Fruit fly (Drosophila melanogaster) whole organism, adult: ENCODE results near the gene CG13005.
A peak's percentile ranks its signal among the peaks of the same experiment; 100 is the strongest.

Experiments used
- CG11617 ChIP-seq: fragments of 200-800 bp; sonication (Bioruptor generic); optimal IDR thresholded peaks from 2 replicates; lab custom pipeline; 2017; ENCODE audit warnings: mild to moderate bottlenecking, missing biosample characterization, missing genetic modification reagents, missing genetic modification characterization
- CG12768 ChIP-seq: fragments of 200-800 bp; sonication (Bioruptor generic); optimal IDR thresholded peaks from 2 replicates; lab custom pipeline; 2017; ENCODE audit warnings: missing biosample characterization, missing genetic modification characterization, mild to moderate bottlenecking, moderate library complexity, missing genetic modification reagents
- CG14711 ChIP-seq: fragments of 200-800 bp; sonication (Bioruptor generic); optimal IDR thresholded peaks from 2 replicates; lab custom pipeline; 2018; ENCODE audit warnings: missing biosample characterization, mild to moderate bottlenecking, missing genetic modification characterization, moderate library complexity
- CG1620 ChIP-seq: fragments of 200-800 bp; sonication (Bioruptor generic); optimal IDR thresholded peaks from 2 replicates; lab custom pipeline; 2016; ENCODE audit warnings: missing biosample characterization, missing genetic modification characterization
- CG33017 ChIP-seq: fragments of 200-800 bp; sonication (Bioruptor generic); optimal IDR thresholded peaks from 2 replicates; lab custom pipeline; 2018; ENCODE audit warnings: missing biosample characterization, mild to moderate bottlenecking, missing genetic modification characterization, moderate library complexity
- CG5204 ChIP-seq: fragments of 200-800 bp; sonication (Bioruptor generic); optimal IDR thresholded peaks from 2 replicates; lab custom pipeline; 2016; ENCODE audit warnings: missing biosample characterization, missing genetic modification characterization
- CG7045 ChIP-seq: fragments of 200-800 bp; sonication (Bioruptor generic); optimal IDR thresholded peaks from 2 replicates; lab custom pipeline; 2017; ENCODE audit warnings: missing biosample characterization, mild to moderate bottlenecking, missing genetic modification characterization
- CG7101 ChIP-seq: fragments of 200-800 bp; sonication (Bioruptor generic); optimal IDR thresholded peaks from 2 replicates; lab custom pipeline; 2018; ENCODE audit warnings: missing biosample characterization, mild to moderate bottlenecking, missing genetic modification characterization, moderate library complexity
- Clk ChIP-seq: fragments of 200-800 bp; sonication (Bioruptor generic); optimal IDR thresholded peaks from 2 replicates; lab custom pipeline; 2017; ENCODE audit warnings: missing biosample characterization, missing genetic modification characterization
- Crg-1 ChIP-seq: fragments of 200-800 bp; sonication (Bioruptor generic); optimal IDR thresholded peaks from 2 replicates; lab custom pipeline; 2016; ENCODE audit warnings: missing biosample characterization, missing genetic modification characterization
- Hr96 ChIP-seq: fragments of 200-800 bp; sonication (Bioruptor generic); optimal IDR thresholded peaks from 2 replicates; lab custom pipeline; 2016; ENCODE audit warnings: missing biosample characterization, missing genetic modification characterization
- Mnt ChIP-seq: fragments of 200-800 bp; sonication (Bioruptor generic); optimal IDR thresholded peaks from 2 replicates; lab custom pipeline; 2016; ENCODE audit warnings: missing biosample characterization, mild to moderate bottlenecking, missing genetic modification characterization
- bab1 ChIP-seq: fragments of 200-800 bp; sonication (Bioruptor generic); optimal IDR thresholded peaks from 3 replicates; lab custom pipeline; 2019; ENCODE audit warnings: missing biosample characterization, mild to moderate bottlenecking, missing genetic modification characterization, moderate library complexity
- cic ChIP-seq: fragments of 200-800 bp; sonication (Bioruptor generic); optimal IDR thresholded peaks from 2 replicates; lab custom pipeline; 2017; ENCODE audit warnings: missing biosample characterization, mild to moderate bottlenecking, missing genetic modification characterization, moderate library complexity
- cnc ChIP-seq, 2 experiments: fragments of >200 bp; optimal IDR thresholded peaks; 2 replicates each; lab custom pipeline; 2017
- kay ChIP-seq: fragments of 200-800 bp; sonication (Bioruptor generic); peaks from one replicate; lab custom pipeline; 2016; ENCODE audit warnings: missing biosample characterization, missing genetic modification characterization, borderline replicate concordance
- ovo ChIP-seq: fragments of 200-800 bp; sonication (Bioruptor generic); optimal IDR thresholded peaks from 2 replicates; lab custom pipeline; 2016; ENCODE audit warnings: missing biosample characterization, missing genetic modification characterization
- pad ChIP-seq: fragments of 200-800 bp; sonication (Bioruptor generic); optimal IDR thresholded peaks from 3 replicates; lab custom pipeline; 2017; ENCODE audit warnings: missing biosample characterization, missing genetic modification characterization, mild to moderate bottlenecking, moderate library complexity, missing genetic modification reagents
- tj ChIP-seq: fragments of 200-800 bp; sonication (Bioruptor generic); optimal IDR thresholded peaks from 3 replicates; lab custom pipeline; 2017; ENCODE audit warnings: missing biosample characterization, mild to moderate bottlenecking, missing genetic modification characterization, moderate library complexity
- toe ChIP-seq: fragments of 200-800 bp; sonication (Bioruptor generic); optimal IDR thresholded peaks from 2 replicates; lab custom pipeline; 2016; ENCODE audit warnings: missing biosample characterization, missing genetic modification characterization

The CG13005 gene

DNA sequence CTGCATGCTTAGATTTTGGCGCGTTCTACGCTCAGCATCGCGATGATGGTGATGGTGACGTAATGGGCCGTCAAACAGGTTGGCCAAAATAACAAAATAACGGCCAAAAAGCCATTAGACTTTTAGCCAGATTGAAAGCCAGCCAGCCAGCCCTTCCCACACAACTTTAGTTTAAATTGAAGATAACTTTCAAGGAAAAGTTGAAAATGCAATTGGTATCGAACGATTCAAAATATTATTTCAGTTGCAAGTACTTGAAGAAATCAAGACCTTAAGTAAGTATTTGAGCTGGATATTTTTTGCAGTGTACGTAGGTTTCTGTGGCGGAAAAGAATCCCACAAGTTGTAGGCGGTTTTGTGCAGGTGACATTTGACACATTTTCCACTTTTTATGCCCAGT lies 22.4 kb upstream of the CG13005 start:
- no peak for TF ChIP-seq CG12768 (GFP tag; lab: Kevin White, UChicago)
- no peak for TF ChIP-seq kay (GFP tag; lab: Kevin White, UChicago)
- TF ChIP-seq cnc (optimal IDR thresholded peaks at IDR 0.05; lab: Kevin White, UChicago), result no peak
- TF ChIP-seq pad (GFP tag; lab: Kevin White, UChicago), result no peak
- TF ChIP-seq CG5204 (GFP tag; lab: Kevin White, UChicago), result no peak

DNA sequence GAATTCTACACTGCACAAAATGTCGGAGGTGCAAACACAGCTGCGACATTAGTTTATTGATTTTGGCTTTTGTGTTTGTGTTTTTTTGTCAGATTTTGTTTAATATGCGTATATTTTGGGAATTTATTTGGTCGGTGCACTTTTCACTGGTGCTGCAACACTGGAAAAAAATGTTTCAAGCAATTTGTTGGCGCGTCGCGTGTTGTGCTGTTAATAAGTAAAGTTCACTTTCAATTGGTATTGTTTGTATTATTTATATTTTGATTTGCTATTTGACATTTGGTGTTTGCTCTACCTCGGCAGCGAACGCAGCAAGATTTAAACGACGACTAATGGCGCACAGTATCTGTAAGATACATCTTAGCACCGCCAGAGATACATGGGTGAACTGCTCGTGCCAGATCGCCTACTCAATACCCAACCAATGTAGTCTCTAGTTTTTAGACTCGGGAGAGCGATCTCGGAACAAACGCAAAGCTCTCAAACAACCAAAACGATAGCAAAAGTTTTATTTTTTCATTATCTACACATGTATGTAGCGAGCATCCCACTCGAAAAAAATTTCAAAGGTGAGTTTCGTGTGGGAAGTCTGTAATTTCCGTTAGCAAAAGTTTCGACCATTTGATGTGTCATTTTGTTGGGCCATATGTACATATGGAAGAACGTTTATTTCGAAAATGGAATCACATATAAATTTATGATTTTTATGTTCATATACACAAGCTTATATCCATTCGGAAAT lies 21.1 kb upstream of the CG13005 start:
- TF ChIP-seq Mnt (GFP tag; lab: Kevin White, UChicago) (peak; percentile 10), Clk (no peak), CG14711 (tag; lab: Kevin White, UChicago) (peak; percentile 13), CG33017 (no peak), bab1 (GFP tag; lab: Kevin White, UChicago) (no peak), CG1620 (GFP tag; lab: Kevin White, UChicago) (no peak), toe (GFP tag; lab: Kevin White, UChicago) (no peak), cic (no peak), CG11617 (peak; percentile 28), Hr96 (GFP tag; lab: Kevin White, UChicago) (no peak)

DNA sequence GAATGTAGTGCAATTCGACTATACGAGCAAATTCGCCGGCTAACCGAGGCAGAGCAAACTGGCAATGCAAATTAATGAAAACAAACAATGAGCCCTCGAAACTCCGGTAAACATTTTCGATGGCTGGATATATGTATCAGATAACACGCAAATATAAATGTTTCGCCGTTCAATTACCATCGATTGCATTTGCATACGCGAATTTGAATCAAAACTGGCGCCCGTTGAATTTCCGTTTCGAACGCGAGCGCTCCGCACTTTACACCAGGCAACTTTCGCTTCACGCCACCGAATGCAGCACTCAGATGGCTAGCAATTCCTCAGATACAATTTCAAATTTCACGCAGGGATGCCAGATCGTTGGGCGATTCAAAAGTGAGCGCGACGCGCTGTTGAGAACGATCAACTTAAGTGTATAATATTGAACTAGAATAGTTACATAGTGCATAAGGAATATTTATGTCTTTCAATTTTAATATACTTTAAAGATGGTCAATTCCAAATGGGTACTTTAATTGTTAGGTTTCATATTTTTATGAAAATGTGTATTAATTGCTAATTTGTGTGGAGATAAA lies 20.2 kb upstream of the CG13005 start, which contains the start of gene if:
TSS of gene if (minus strand) at position 294 of the 575 bp plus-strand sequence.
- TF ChIP-seq Mnt (GFP tag; lab: Kevin White, UChicago) (no peak), toe (GFP tag; lab: Kevin White, UChicago) (no peak), cic (no peak), CG7045 (no peak), bab1 (GFP tag; lab: Kevin White, UChicago) (no peak), tj (no peak), CG12768 (GFP tag; lab: Kevin White, UChicago) (no peak), CG33017 (no peak), kay (GFP tag; lab: Kevin White, UChicago) (no peak), cnc (optimal IDR thresholded peaks at IDR 0.05; lab: Kevin White, UChicago) (no peak)

DNA sequence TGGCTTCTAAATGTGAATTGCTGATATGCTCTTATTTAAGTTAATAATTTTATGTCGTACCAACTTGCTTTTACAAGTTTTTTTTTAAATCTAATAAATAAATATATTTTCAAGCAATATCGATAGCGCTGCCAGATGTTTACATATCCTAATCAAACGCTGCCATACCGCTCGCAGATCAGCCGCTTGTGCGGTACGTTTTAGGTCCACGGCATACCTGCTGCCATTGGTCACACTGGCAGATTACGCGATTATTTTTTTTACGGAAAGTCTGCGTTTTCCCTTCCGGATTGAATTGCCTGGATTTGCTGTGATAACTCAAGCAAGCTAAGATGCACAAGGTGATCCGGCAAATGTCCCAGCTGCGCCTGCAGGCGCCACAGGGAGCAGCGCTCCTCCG lies 19.7 kb upstream of the CG13005 start, which contains the start of gene mRpL22:
TSS of gene mRpL22 (plus strand) at position 191 of the 400 bp plus-strand sequence.
- no peak for TF ChIP-seq kay (GFP tag; lab: Kevin White, UChicago)
- peak; percentile 51 for TF ChIP-seq bab1 (GFP tag; lab: Kevin White, UChicago)
- TF ChIP-seq CG7045, result no peak
- no peak for TF ChIP-seq Hr96 (GFP tag; lab: Kevin White, UChicago)

DNA sequence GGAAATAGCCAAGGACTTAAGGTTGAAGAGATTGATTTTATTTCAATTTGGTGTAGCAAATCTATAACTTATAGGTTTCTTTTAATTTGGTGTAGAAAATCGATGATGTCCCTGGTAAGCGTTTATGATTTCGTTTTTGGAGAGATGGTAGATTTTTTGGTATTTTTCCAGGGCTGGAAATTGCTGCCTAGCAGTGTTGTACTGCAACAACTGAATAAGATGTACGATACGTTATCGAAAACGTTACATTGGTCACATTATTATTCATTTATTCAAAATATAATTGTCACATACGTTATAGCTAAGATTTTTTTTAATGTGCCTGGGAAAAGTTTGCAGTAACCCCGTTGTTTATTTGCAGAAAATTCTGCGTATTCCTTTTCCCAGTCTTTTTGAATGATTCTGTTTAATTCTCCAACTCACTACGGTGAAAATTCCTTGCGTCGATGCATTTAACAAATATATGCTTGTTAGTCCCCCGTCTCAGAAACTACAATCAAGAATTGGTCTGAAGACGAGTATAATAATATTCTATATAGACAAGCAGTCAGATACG lies 16.5 kb upstream of the CG13005 start, which contains the start of the genes CG9609 and Sap30:
TSS of gene CG9609 (minus strand) at position 149 of the 556 bp plus-strand sequence.
TSS of gene Sap30 (plus strand) at position 424 of the 556 bp plus-strand sequence.
- TF ChIP-seq CG7045 (no peak), cnc (optimal IDR thresholded peaks at IDR 0.05; lab: Kevin White, UChicago) (no peak), toe (GFP tag; lab: Kevin White, UChicago) (no peak), kay (GFP tag; lab: Kevin White, UChicago) (no peak), tj (no peak), CG12768 (GFP tag; lab: Kevin White, UChicago) (no peak), bab1 (GFP tag; lab: Kevin White, UChicago) (no peak), CG14711 (tag; lab: Kevin White, UChicago) (no peak), CG11617 (no peak), CG1620 (GFP tag; lab: Kevin White, UChicago) (no peak)

DNA sequence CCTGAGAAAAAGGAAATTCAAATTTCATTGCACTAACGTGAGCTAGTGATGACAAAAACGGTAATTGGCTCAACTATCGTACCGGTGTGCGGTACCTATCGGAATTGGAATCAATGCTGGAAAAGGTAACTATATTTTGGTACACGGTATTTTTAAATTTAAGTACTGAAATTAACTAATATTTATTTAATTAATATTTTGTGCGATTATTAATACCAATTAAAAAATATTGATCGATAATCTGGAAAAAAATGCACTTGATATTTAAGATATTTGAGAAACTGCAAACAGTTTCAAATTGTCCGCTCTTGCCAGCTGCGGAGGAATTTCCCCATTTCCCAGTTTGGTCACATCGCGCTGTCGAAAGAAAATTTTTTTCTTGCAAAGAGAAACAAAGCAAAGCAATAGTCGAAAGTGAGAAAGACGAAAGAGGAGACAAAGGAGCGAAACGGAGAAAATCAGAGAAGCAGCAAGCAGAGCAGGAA lies 16.0 kb upstream of the CG13005 start:
- peak; percentile 3 for TF ChIP-seq bab1 (GFP tag; lab: Kevin White, UChicago)
- TF ChIP-seq Crg-1 (GFP tag; lab: Kevin White, UChicago), result peak; percentile 12
- TF ChIP-seq CG14711 (tag; lab: Kevin White, UChicago), result peak; percentile 17
- peak; percentile 7 for TF ChIP-seq CG11617
- TF ChIP-seq Clk, result no peak
- TF ChIP-seq ovo (GFP tag; lab: Kevin White, UChicago), result no peak
- peak; percentile 58 for TF ChIP-seq CG7101 (tag; lab: Kevin White, UChicago)
- no peak for TF ChIP-seq CG12768 (GFP tag; lab: Kevin White, UChicago)

DNA sequence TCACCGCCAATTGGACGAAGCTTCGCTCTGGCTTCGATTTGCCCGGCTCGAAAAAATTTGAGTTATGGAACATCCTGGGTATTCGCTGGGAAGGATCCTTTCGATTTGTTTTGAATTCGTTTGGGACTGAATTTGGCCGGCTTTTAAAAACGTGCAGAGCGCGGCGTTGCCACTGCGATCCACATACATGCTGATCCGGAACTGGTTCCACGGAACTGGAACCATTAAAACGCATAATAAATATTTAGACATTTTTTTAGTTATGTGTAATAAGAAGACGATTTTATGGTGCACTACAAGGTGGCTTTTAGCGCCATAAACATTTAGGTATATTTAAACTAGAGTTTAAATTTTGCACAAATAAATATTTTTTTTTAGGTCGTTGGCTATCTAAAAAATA lies 12.4 kb upstream of the CG13005 start, which contains the start of gene Rrp45:
TSS of gene Rrp45 (minus strand) at position 209 of the 400 bp plus-strand sequence.
- TF ChIP-seq Clk (no peak), Mnt (GFP tag; lab: Kevin White, UChicago) (peak; percentile 90), CG1620 (GFP tag; lab: Kevin White, UChicago) (peak; percentile 25), CG14711 (tag; lab: Kevin White, UChicago) (no peak), tj (no peak)
